Worm (Caenorhabditis elegans) whole organism, late embryonic: ENCODE measurements around the gene str-206.

Source experiments
- C38D4.7 ChIP-seq: fragments of 200-800 bp; sonication (Bioruptor generic); optimal IDR thresholded peaks from 2 replicates; lab custom pipeline; 2018; ENCODE audit warnings: mild to moderate bottlenecking, missing genetic modification characterization, moderate library complexity, missing compliant biosample characterization
- F13H6.1 ChIP-seq: sonication (generic microtip); optimal IDR thresholded peaks from 2 replicates; lab custom pipeline; 2016; ENCODE audit warnings: missing genetic modification characterization, missing compliant biosample characterization
- K02D7.2 ChIP-seq: sonication (generic microtip); optimal IDR thresholded peaks from 2 replicates; lab custom pipeline; 2017; ENCODE audit warnings: mild to moderate bottlenecking, missing genetic modification characterization, missing compliant biosample characterization
- K09A11.1 ChIP-seq: sonication (generic microtip); optimal IDR thresholded peaks from 2 replicates; lab custom pipeline; 2017; ENCODE audit warnings: antibody characterized with exemption, mild to moderate bottlenecking, missing genetic modification characterization, missing compliant biosample characterization; ENCODE audit not compliant: insufficient read depth
- ahr-1 ChIP-seq: sonication (generic microtip); optimal IDR thresholded peaks from 2 replicates; lab custom pipeline; 2016; ENCODE audit warnings: missing genetic modification characterization, missing compliant biosample characterization
- ceh-19 ChIP-seq: fragments of 200-800 bp; sonication (Bioruptor generic); optimal IDR thresholded peaks from 2 replicates; lab custom pipeline; 2018; ENCODE audit warnings: mild to moderate bottlenecking, missing genetic modification characterization, missing compliant biosample characterization
- ceh-2 ChIP-seq: sonication (generic microtip); optimal IDR thresholded peaks from 2 replicates; lab custom pipeline; 2016; ENCODE audit warnings: missing genotype, missing genetic modification characterization, missing compliant biosample characterization
- ceh-30 ChIP-seq: fragments of 150-350 bp; optimal IDR thresholded peaks from 2 replicates; lab custom pipeline; 2014; ENCODE audit warnings: missing biosample characterization, missing genetic modification characterization
- ceh-31 ChIP-seq: sonication (generic microtip); optimal IDR thresholded peaks from 2 replicates; lab custom pipeline; 2016; ENCODE audit warnings: missing genetic modification characterization, missing compliant biosample characterization
- ceh-34 ChIP-seq: sonication (generic microtip); optimal IDR thresholded peaks from 2 replicates; lab custom pipeline; 2016; ENCODE audit warnings: mild to moderate bottlenecking, missing genetic modification characterization, missing compliant biosample characterization
- che-1 ChIP-seq: sonication (generic microtip); optimal IDR thresholded peaks from 2 replicates; lab custom pipeline; 2016; ENCODE audit warnings: mild to moderate bottlenecking, missing genetic modification characterization, missing compliant biosample characterization
- dve-1 ChIP-seq: sonication (generic microtip); optimal IDR thresholded peaks from 2 replicates; lab custom pipeline; 2017; ENCODE audit warnings: antibody characterized with exemption, mild to moderate bottlenecking, missing genetic modification characterization, missing compliant biosample characterization
- ets-4 ChIP-seq: sonication (generic microtip); optimal IDR thresholded peaks from 2 replicates; lab custom pipeline; 2016; ENCODE audit warnings: missing genetic modification characterization, missing compliant biosample characterization
- fax-1 ChIP-seq: sonication (generic microtip); optimal IDR thresholded peaks from 2 replicates; lab custom pipeline; 2016; ENCODE audit warnings: missing genotype, missing genetic modification characterization, missing compliant biosample characterization
- fkh-10 ChIP-seq: fragments of 150-350 bp; optimal IDR thresholded peaks from 2 replicates; lab custom pipeline; 2014; ENCODE audit warnings: missing biosample characterization, missing genetic modification reagents, missing genetic modification characterization
- fkh-6 ChIP-seq: sonication (generic microtip); optimal IDR thresholded peaks from 2 replicates; lab custom pipeline; 2016; ENCODE audit warnings: missing genetic modification characterization, missing compliant biosample characterization
- hlh-15 ChIP-seq: sonication (generic microtip); optimal IDR thresholded peaks from 2 replicates; lab custom pipeline; 2016; ENCODE audit warnings: missing genetic modification characterization, missing compliant biosample characterization
- hlh-30 ChIP-seq: sonication (generic microtip); optimal IDR thresholded peaks from 2 replicates; lab custom pipeline; 2017; ENCODE audit warnings: antibody characterized with exemption, missing genetic modification characterization, missing compliant biosample characterization; ENCODE audit not compliant: insufficient read depth
- hlh-8 ChIP-seq: sonication (generic microtip); optimal IDR thresholded peaks from 2 replicates; lab custom pipeline; 2016; ENCODE audit warnings: missing genotype, missing genetic modification characterization, missing compliant biosample characterization
- lin-11 ChIP-seq: fragments of 200-800 bp; sonication (Bioruptor generic); optimal IDR thresholded peaks from 2 replicates; lab custom pipeline; 2018; ENCODE audit warnings: mild to moderate bottlenecking, missing genetic modification characterization, missing compliant biosample characterization
- madf-2 ChIP-seq: sonication (generic microtip); optimal IDR thresholded peaks from 2 replicates; lab custom pipeline; 2017; ENCODE audit warnings: missing genetic modification characterization, missing compliant biosample characterization
- nhr-232 ChIP-seq: sonication (generic microtip); optimal IDR thresholded peaks from 2 replicates; lab custom pipeline; 2016; ENCODE audit warnings: missing genetic modification characterization, missing compliant biosample characterization
- npax-4 ChIP-seq: sonication (generic microtip); optimal IDR thresholded peaks from 2 replicates; lab custom pipeline; 2016; ENCODE audit warnings: missing genetic modification characterization, missing compliant biosample characterization
- odd-2 ChIP-seq: sonication (generic microtip); optimal IDR thresholded peaks from 2 replicates; lab custom pipeline; 2017; ENCODE audit warnings: antibody characterized with exemption, mild to moderate bottlenecking, missing genetic modification characterization, missing compliant biosample characterization
- pax-1 ChIP-seq: fragments of 150-350 bp; optimal IDR thresholded peaks from 2 replicates; lab custom pipeline; 2014; ENCODE audit warnings: missing biosample characterization, missing genetic modification characterization
- pha-2 ChIP-seq: sonication (generic microtip); optimal IDR thresholded peaks from 2 replicates; lab custom pipeline; 2017; ENCODE audit warnings: mild to moderate bottlenecking, missing genetic modification characterization, missing compliant biosample characterization
- pha-4 ChIP-seq: fragments of 150-350 bp; optimal IDR thresholded peaks from 2 replicates; lab custom pipeline; 2018; ENCODE audit warnings: missing biosample characterization, missing genetic modification reagents, missing genetic modification characterization
- pqm-1 ChIP-seq: sonication (generic microtip); optimal IDR thresholded peaks from 2 replicates; lab custom pipeline; 2016; ENCODE audit warnings: missing genetic modification characterization, missing compliant biosample characterization
- ref-2 ChIP-seq: sonication (generic microtip); optimal IDR thresholded peaks from 2 replicates; lab custom pipeline; 2016; ENCODE audit warnings: missing genetic modification characterization, missing compliant biosample characterization
- sdc-2 ChIP-seq: sonication (generic microtip); optimal IDR thresholded peaks from 2 replicates; lab custom pipeline; 2016; ENCODE audit warnings: missing genotype, missing genetic modification characterization, missing compliant biosample characterization
- sox-4 ChIP-seq: sonication (generic microtip); optimal IDR thresholded peaks from 2 replicates; lab custom pipeline; 2017; ENCODE audit warnings: mild to moderate bottlenecking, missing genetic modification characterization, inconsistent platforms, missing compliant biosample characterization
- tbx-7 ChIP-seq: sonication (generic microtip); optimal IDR thresholded peaks from 2 replicates; lab custom pipeline; 2016; ENCODE audit warnings: missing genotype, missing genetic modification characterization, missing compliant biosample characterization
- ttx-3 ChIP-seq: sonication (generic microtip); optimal IDR thresholded peaks from 2 replicates; lab custom pipeline; 2016; ENCODE audit warnings: missing genetic modification reagents, missing genetic modification characterization, missing compliant biosample characterization
- unc-42 ChIP-seq: sonication (generic microtip); optimal IDR thresholded peaks from 2 replicates; lab custom pipeline; 2016; ENCODE audit warnings: missing genotype, missing genetic modification characterization, missing compliant biosample characterization
- unc-55 ChIP-seq: sonication (generic microtip); optimal IDR thresholded peaks from 2 replicates; lab custom pipeline; 2017; ENCODE audit warnings: missing biosample characterization, missing genetic modification reagents, missing genetic modification characterization
- ztf-16 ChIP-seq: sonication (generic microtip); optimal IDR thresholded peaks from 2 replicates; lab custom pipeline; 2017; ENCODE audit warnings: missing genetic modification characterization, missing compliant biosample characterization

Gene str-206

ce11 chrV:6224494-6224959 is 6.6 kb downstream of the str-206 start (continued):
- TF ChIP-seq ceh-19 (GFP tag; lab: Kevin White, UChicago) (peak; percentile 20), F13H6.1 (tag; lab: Kevin White, UChicago) (peak; percentile 71), nhr-232 (tag; lab: Kevin White, UChicago) (no peak), ets-4 (peak; percentile 22), C38D4.7 (no peak), unc-42 (tag; lab: Kevin White, UChicago) (peak; percentile 85), pax-1 (peak; percentile 50), hlh-15 (no peak), hlh-30 (tag; lab: Kevin White, UChicago) (peak; percentile 98), hlh-8 (tag; lab: Kevin White, UChicago) (no peak), pha-4 (tag; lab: Kevin White, UChicago) (no peak), sdc-2 (tag; lab: Kevin White, UChicago) (no peak), K09A11.1 (tag; lab: Kevin White, UChicago) (peak; percentile 64), ahr-1 (tag; lab: Kevin White, UChicago) (peak; percentile 36), ceh-31 (tag; lab: Kevin White, UChicago) (peak; percentile 87), che-1 (tag; lab: Kevin White, UChicago) (peak; percentile 29), dve-1 (tag; lab: Kevin White, UChicago) (peak; percentile 62), pqm-1 (tag; lab: Kevin White, UChicago) (peak; percentile 8), tbx-7 (no peak), ttx-3 (peak; percentile 1), madf-2 (tag; lab: Kevin White, UChicago) (no peak), ztf-16 (tag; lab: Kevin White, UChicago) (peak; percentile 12), K02D7.2 (no peak), unc-55 (peak; percentile 93), sox-4 (tag; lab: Kevin White, UChicago) (no peak), fkh-6 (tag; lab: Kevin White, UChicago) (no peak), fkh-10 (GFP tag; lab: Kevin White, UChicago) (no peak)

ce11 chrV:6224984-6225617 is 7.2 kb downstream of the str-206 start:
- TF ChIP-seq fax-1, result no peak
- TF ChIP-seq ceh-34 (tag; lab: Kevin White, UChicago), result no peak
- TF ChIP-seq hlh-15, result no peak
- TF ChIP-seq npax-4 (tag; lab: Kevin White, UChicago), result no peak
- no peak for TF ChIP-seq pha-2 (tag; lab: Kevin White, UChicago)

ce11 chrV:6225745-6226528 is 8.0 kb downstream of the str-206 start:
- TF ChIP-seq ceh-2 (tag; lab: Kevin White, UChicago) (no peak), lin-11 (no peak), ref-2 (no peak), odd-2 (no peak), ceh-30 (tag; lab: Kevin White, UChicago) (no peak)
